Worm (Caenorhabditis elegans) whole organism, L3 larva: ENCODE results near the gene E02C12.12.

Source experiments
- ZK546.5 ChIP-seq: sonication (generic microtip); optimal IDR thresholded peaks from 2 replicates; lab custom pipeline; 2017; ENCODE audit warnings: missing biosample characterization, missing genetic modification characterization
- aly-2 ChIP-seq: fragments of 150-350 bp; optimal IDR thresholded peaks from 2 replicates; lab custom pipeline; 2014; ENCODE audit warnings: missing biosample characterization, missing genetic modification characterization
- elt-2 ChIP-seq: sonication (generic microtip); optimal IDR thresholded peaks from 2 replicates; lab custom pipeline; 2016; ENCODE audit warnings: missing genetic modification reagents, mild to moderate bottlenecking, missing genetic modification characterization, missing compliant biosample characterization
- fkh-10 ChIP-seq: sonication (generic microtip); optimal IDR thresholded peaks from 2 replicates; lab custom pipeline; 2017; ENCODE audit warnings: missing biosample characterization, missing genetic modification reagents, missing genetic modification characterization
- mdl-1 ChIP-seq: fragments of 150-350 bp; optimal IDR thresholded peaks from 2 replicates; lab custom pipeline; 2014; ENCODE audit warnings: missing biosample characterization, missing genetic modification characterization

- no peak for TF ChIP-seq mdl-1 (tag; lab: Kevin White, UChicago)
- TF ChIP-seq elt-2 (tag; lab: Kevin White, UChicago): no peak
- TF ChIP-seq aly-2 (tag; lab: Kevin White, UChicago): no peak
- TF ChIP-seq fkh-10 (GFP tag; lab: Kevin White, UChicago): no peak
- no peak for TF ChIP-seq ZK546.5
Measured at ce11 chrV:9336462-9336861, 45.7 kb downstream of the E02C12.12 start, which contains the start of gene coq-6.
